Fruit fly (Drosophila melanogaster): ENCODE measurements around the gene pins.

Gene pins

dm6 chr3R:27554964-27555363, 27.7 kb upstream of the pins start (continued):
- peak; percentile 66 for TF ChIP-seq CG8281 (tag; optimal IDR thresholded peaks at IDR 0.05)
- peak; percentile 56 for TF ChIP-seq shn (GFP tag; optimal IDR thresholded peaks at IDR 0.05)
- peak; percentile 34; the same call in 1 of the 2 replicates for TF ChIP-seq CG4360 (GFP tag; IDR thresholded peaks at IDR 0.05)
- TF ChIP-seq Sox100B (GFP tag; optimal IDR thresholded peaks at IDR 0.05), result peak; percentile 81
- peak; percentile 76 for TF ChIP-seq CG14441 (GFP tag; IDR thresholded peaks at IDR 0.05)
- TF ChIP-seq CG17912 (GFP tag; optimal IDR thresholded peaks at IDR 0.05), result no peak
- TF ChIP-seq HLH3B (GFP tag; IDR thresholded peaks at IDR 0.05), result peak; percentile 83
- peak; percentile 68; the same call in 2 of the 3 replicates for TF ChIP-seq CG7357 (GFP tag; IDR thresholded peaks at IDR 0.05)
- TF ChIP-seq CG30431 (GFP tag; optimal IDR thresholded peaks at IDR 0.05), result peak; percentile 40
- TF ChIP-seq CG18476 (GFP tag; optimal IDR thresholded peaks at IDR 0.05), result peak; percentile 67
- peak; percentile 46 for TF ChIP-seq fu2 (GFP tag; optimal IDR thresholded peaks at IDR 0.05)
- TF ChIP-seq CG17361 (GFP tag; IDR thresholded peaks at IDR 0.05), result peak; percentile 81
- no peak for TF ChIP-seq CG6791 (GFP tag; IDR thresholded peaks at IDR 0.05; ENCODE audit: partially characterized antibody)
- TF ChIP-seq CG8765 (GFP tag; IDR thresholded peaks at IDR 0.05), result peak; percentile 40; the same call in 1 of the 2 replicates
- no peak for TF ChIP-seq CG34376 (GFP tag; optimal IDR thresholded peaks at IDR 0.05)
- no peak for TF ChIP-seq abd-A (tag; optimal IDR thresholded peaks at IDR 0.05)
- TF ChIP-seq tgo (GFP tag; IDR thresholded peaks at IDR 0.05), result peak; percentile 78
- peak; percentile 74 for TF ChIP-seq MTF-1 (GFP tag; optimal IDR thresholded peaks at IDR 0.05; ENCODE audit: borderline replicate concordance)
- TF ChIP-seq zf30C (GFP tag; optimal IDR thresholded peaks at IDR 0.05), result peak; percentile 18
- peak; percentile 68 for TF ChIP-seq cwo (GFP tag; optimal IDR thresholded peaks at IDR 0.05)
- no peak for TF ChIP-seq br (optimal IDR thresholded peaks at IDR 0.05)
- TF ChIP-seq Camta (GFP tag; optimal IDR thresholded peaks at IDR 0.05), result peak; percentile 77
- peak; percentile 58 for TF ChIP-seq maf-S (GFP tag; optimal IDR thresholded peaks at IDR 0.05)
- peak; percentile 72 for TF ChIP-seq kah (GFP tag; optimal IDR thresholded peaks at IDR 0.05)
- TF ChIP-seq sob (GFP tag; IDR thresholded peaks at IDR 0.05), result peak; percentile 79
- peak; percentile 73 for TF ChIP-seq CG6813 (GFP tag; optimal IDR thresholded peaks at IDR 0.05)
- TF ChIP-seq tna (GFP tag; IDR thresholded peaks at IDR 0.05; ENCODE audit: partially characterized antibody), result no peak
- TF ChIP-seq CG9932 (GFP tag; IDR thresholded peaks at IDR 0.05), result peak; percentile 55
- peak; percentile 89 for TF ChIP-seq CG11504 (tag; optimal IDR thresholded peaks at IDR 0.05)
- peak; percentile 81 for TF ChIP-seq CG10366 (GFP tag; IDR thresholded peaks at IDR 0.05)
- TF ChIP-seq CG30020 (tag; optimal IDR thresholded peaks at IDR 0.05), result peak; percentile 35
- peak; percentile 58 for TF ChIP-seq psq (GFP tag; optimal IDR thresholded peaks at IDR 0.05)
- TF ChIP-seq HLHmδ (GFP tag; optimal IDR thresholded peaks at IDR 0.05), result no peak
- no peak for TF ChIP-seq pita (GFP tag; optimal IDR thresholded peaks at IDR 0.05)
- TF ChIP-seq Hr51 (GFP tag; optimal IDR thresholded peaks at IDR 0.05), result peak; percentile 57 to 89
- peak; percentile 8 for TF ChIP-seq Max (GFP tag; optimal IDR thresholded peaks at IDR 0.05)
- no peak for TF ChIP-seq Sin3A (optimal IDR thresholded peaks at IDR 0.05)
- TF ChIP-seq CG11456 (GFP tag; IDR thresholded peaks at IDR 0.05), result peak; percentile 72; the same call in 2 of the 3 replicates
- TF ChIP-seq gsb (GFP tag; IDR thresholded peaks at IDR 0.05), result peak; percentile 67; the same call in 1 of the 2 replicates
- peak; percentile 76 for TF ChIP-seq CG10462 (GFP tag; optimal IDR thresholded peaks at IDR 0.05)
- TF ChIP-seq her (GFP tag; optimal IDR thresholded peaks at IDR 0.05), result peak; percentile 34
- peak; percentile 35; the same call in 1 of the 2 replicates for TF ChIP-seq MBD-R2 (GFP tag; IDR thresholded peaks at IDR 0.05)
- no peak for TF ChIP-seq sna (GFP tag; IDR thresholded peaks at IDR 0.05; ENCODE audit: partially characterized antibody)
- peak; percentile 33 for TF ChIP-seq YL-1 (GFP tag; optimal IDR thresholded peaks at IDR 0.05)
- TF ChIP-seq ken (GFP tag; IDR thresholded peaks at IDR 0.05), result peak; percentile 69; the same call in 2 of the 3 replicates
- TF ChIP-seq Jarid2 (GFP tag; optimal IDR thresholded peaks at IDR 0.05), result peak; percentile 43
- peak; percentile 25 for TF ChIP-seq CG4854 (GFP tag; optimal IDR thresholded peaks at IDR 0.05)
- peak; percentile 90 for TF ChIP-seq CG2712 (tag; optimal IDR thresholded peaks at IDR 0.05)
- TF ChIP-seq dan (GFP tag; IDR thresholded peaks at IDR 0.05), result peak; percentile 42; the same call in 1 of the 2 replicates
- peak; percentile 53 for TF ChIP-seq Bdp1 (GFP tag; optimal IDR thresholded peaks at IDR 0.05)
- TF ChIP-seq CG15269 (tag; optimal IDR thresholded peaks at IDR 0.05), result peak; percentile 86

Measured in whole organism, embryonic.